Worm (Caenorhabditis elegans) whole organism, L1 larva: ENCODE data around the gene col-133.

Experiments used
- C16A3.4 ChIP-seq: fragments of 150-350 bp; optimal IDR thresholded peaks from 2 replicates; lab custom pipeline; 2014; ENCODE audit warnings: missing biosample characterization, missing genetic modification characterization
- C34B4.2 ChIP-seq: sonication (generic microtip); optimal IDR thresholded peaks from 2 replicates; lab custom pipeline; 2017; ENCODE audit warnings: mild to moderate bottlenecking, missing genetic modification characterization, missing compliant biosample characterization
- F16B12.6 ChIP-seq: fragments of 150-350 bp; optimal IDR thresholded peaks from 2 replicates; lab custom pipeline; 2014; ENCODE audit warnings: missing biosample characterization, missing genetic modification characterization
- aha-1 ChIP-seq: fragments of 150-350 bp; optimal IDR thresholded peaks from 2 replicates; lab custom pipeline; 2014; ENCODE audit warnings: missing biosample characterization, missing genetic modification characterization
- ama-1 ChIP-seq: fragments of 150-350 bp; optimal IDR thresholded peaks from 2 replicates; lab custom pipeline; 2014
- ceh-90 ChIP-seq: sonication (generic microtip); optimal IDR thresholded peaks from 2 replicates; lab custom pipeline; 2016; ENCODE audit warnings: missing genetic modification characterization, missing compliant biosample characterization
- dpl-1 ChIP-seq, 3 experiments: fragments of 150-350 bp in 2 of 3; sonication (generic microtip) in 1 of 3; optimal IDR thresholded peaks; 2 replicates each; lab custom pipeline; 2014 to 2017; ENCODE audit warnings: missing biosample characterization in 3 of 3, missing genetic modification characterization in 3 of 3, missing genetic modification reagents in 3 of 3
- dsc-1 ChIP-seq: sonication (generic microtip); optimal IDR thresholded peaks from 2 replicates; lab custom pipeline; 2016; ENCODE audit warnings: mild to moderate bottlenecking, missing genetic modification characterization, missing compliant biosample characterization
- efl-1 ChIP-seq, 4 experiments: fragments of 150-350 bp; optimal IDR thresholded peaks in 3 of 4; peaks in 1 of 4; 1 replicate in 1 of 4; 2 replicates in 3 of 4; lab custom pipeline; 2014; ENCODE audit warnings: missing biosample characterization in 2 of 4, missing genetic modification characterization in 2 of 4, missing genetic modification reagents in 2 of 4
- elt-2 ChIP-seq: sonication (generic microtip); optimal IDR thresholded peaks from 2 replicates; lab custom pipeline; 2016; ENCODE audit warnings: missing genetic modification characterization, mild to moderate bottlenecking, inconsistent platforms, missing compliant biosample characterization, missing genetic modification reagents
- fkh-10 ChIP-seq: sonication (generic microtip); optimal IDR thresholded peaks from 2 replicates; lab custom pipeline; 2017; ENCODE audit warnings: missing biosample characterization, missing genetic modification reagents, missing genetic modification characterization
- grh-1 ChIP-seq: fragments of 200-800 bp; sonication (Bioruptor generic); IDR thresholded peaks from 2 replicates; pipeline ENCODE4 v1.3.6; 2022; ENCODE audit warnings: missing genetic modification reagents, missing genetic modification characterization, missing compliant biosample characterization
- hlh-4 ChIP-seq: sonication (generic microtip); optimal IDR thresholded peaks from 2 replicates; lab custom pipeline; 2016; ENCODE audit warnings: mild to moderate bottlenecking, missing genetic modification characterization, missing compliant biosample characterization
- hpl-2 ChIP-seq: fragments of 150-350 bp; optimal IDR thresholded peaks from 2 replicates; lab custom pipeline; 2014; ENCODE audit warnings: missing biosample characterization, missing genetic modification reagents, missing genetic modification characterization
- irx-1 ChIP-seq: sonication (generic microtip); optimal IDR thresholded peaks from 2 replicates; lab custom pipeline; 2016; ENCODE audit warnings: missing genetic modification characterization, missing compliant biosample characterization
- lin-13 ChIP-seq: fragments of 150-350 bp; optimal IDR thresholded peaks from 2 replicates; lab custom pipeline; 2014; ENCODE audit warnings: missing biosample characterization, missing genetic modification reagents, missing genetic modification characterization
- lin-14 ChIP-seq: fragments of 200-800 bp; sonication (Bioruptor generic); optimal IDR thresholded peaks from 2 replicates; lab custom pipeline; 2018; ENCODE audit warnings: mild to moderate bottlenecking, missing genetic modification characterization, moderate library complexity, missing compliant biosample characterization
- lin-39 ChIP-seq: fragments of 150-350 bp; optimal IDR thresholded peaks from 2 replicates; lab custom pipeline; 2014; ENCODE audit warnings: missing biosample characterization, missing genetic modification reagents, missing genetic modification characterization
- lir-3 ChIP-seq: sonication (generic microtip); optimal IDR thresholded peaks from 2 replicates; lab custom pipeline; 2016; ENCODE audit warnings: mild to moderate bottlenecking, missing genetic modification characterization, moderate library complexity, missing compliant biosample characterization; ENCODE audit not compliant: poor library complexity
- mab-9 ChIP-seq: fragments of 200-800 bp; sonication (Bioruptor generic); IDR thresholded peaks from 2 replicates; pipeline ENCODE4 v1.3.6; 2022; ENCODE audit warnings: missing genetic modification reagents, missing genetic modification characterization, missing compliant biosample characterization
- nhr-11 ChIP-seq: fragments of 150-350 bp; optimal IDR thresholded peaks from 2 replicates; lab custom pipeline; 2014; ENCODE audit warnings: missing biosample characterization, missing genetic modification characterization
- nhr-19 ChIP-seq: fragments of 200-800 bp; sonication (Bioruptor generic); conservative IDR thresholded peaks from 2 replicates; pipeline ENCODE4 v1.3.6; 2022; ENCODE audit warnings: missing genetic modification characterization, missing compliant biosample characterization
- nhr-20 ChIP-seq: sonication (generic microtip); optimal IDR thresholded peaks from 2 replicates; lab custom pipeline; 2016; ENCODE audit warnings: mild to moderate bottlenecking, missing genetic modification characterization, missing compliant biosample characterization
- nhr-237 ChIP-seq: fragments of 150-350 bp; optimal IDR thresholded peaks from 2 replicates; lab custom pipeline; 2014; ENCODE audit warnings: missing biosample characterization, missing genetic modification characterization
- nhr-28 ChIP-seq: fragments of 150-350 bp; optimal IDR thresholded peaks from 2 replicates; lab custom pipeline; 2014; ENCODE audit warnings: missing biosample characterization, missing genetic modification characterization
- nhr-85 ChIP-seq: sonication (generic microtip); peaks from one replicate; lab custom pipeline; 2016; ENCODE audit warnings: missing genetic modification characterization, inconsistent platforms, missing compliant biosample characterization
- nhr-90 ChIP-seq: sonication (generic microtip); optimal IDR thresholded peaks from 2 replicates; lab custom pipeline; 2016; ENCODE audit warnings: mild to moderate bottlenecking, missing genetic modification characterization, missing compliant biosample characterization; ENCODE audit not compliant: poor library complexity
- pag-3 ChIP-seq: sonication (generic microtip); optimal IDR thresholded peaks from 2 replicates; lab custom pipeline; 2017; ENCODE audit warnings: missing genetic modification characterization, mild to moderate bottlenecking, missing compliant biosample characterization, antibody characterized with exemption, borderline replicate concordance; ENCODE audit not compliant: insufficient read depth
- pax-3 ChIP-seq: fragments of 200-800 bp; sonication (Bioruptor generic); optimal IDR thresholded peaks from 2 replicates; lab custom pipeline; 2018; ENCODE audit warnings: mild to moderate bottlenecking, missing genetic modification characterization, moderate library complexity, missing compliant biosample characterization
- snpc-4 ChIP-seq: fragments of 150-350 bp; optimal IDR thresholded peaks from 2 replicates; lab custom pipeline; 2014; ENCODE audit warnings: missing biosample characterization, missing genetic modification characterization
- sox-4 ChIP-seq: sonication (generic microtip); optimal IDR thresholded peaks from 2 replicates; lab custom pipeline; 2016; ENCODE audit warnings: missing genetic modification characterization, missing compliant biosample characterization
- tbx-2 ChIP-seq: sonication (generic microtip); optimal IDR thresholded peaks from 2 replicates; lab custom pipeline; 2016; ENCODE audit warnings: missing genetic modification characterization, missing compliant biosample characterization
- tlp-1 ChIP-seq: fragments of 150-350 bp; optimal IDR thresholded peaks from 2 replicates; lab custom pipeline; 2014; ENCODE audit warnings: missing biosample characterization, missing genetic modification characterization
- unc-130 ChIP-seq: fragments of 150-350 bp; optimal IDR thresholded peaks from 2 replicates; lab custom pipeline; 2017; ENCODE audit warnings: missing biosample characterization, missing genetic modification characterization, inconsistent platforms
- xbp-1 ChIP-seq: sonication (generic microtip); optimal IDR thresholded peaks from 2 replicates; lab custom pipeline; 2016; ENCODE audit warnings: missing genetic modification characterization, missing compliant biosample characterization
- zag-1 ChIP-seq: fragments of 150-350 bp; optimal IDR thresholded peaks from 2 replicates; lab custom pipeline; 2014; ENCODE audit warnings: missing biosample characterization, missing genetic modification characterization
- ztf-11 ChIP-seq, 2 experiments: sonication (generic microtip); optimal IDR thresholded peaks; 2 replicates each; lab custom pipeline; 2016 to 2017; ENCODE audit warnings: missing genetic modification characterization in 2 of 2, missing biosample characterization in 1 of 2, missing compliant biosample characterization in 1 of 2

The col-133 gene

DNA sequence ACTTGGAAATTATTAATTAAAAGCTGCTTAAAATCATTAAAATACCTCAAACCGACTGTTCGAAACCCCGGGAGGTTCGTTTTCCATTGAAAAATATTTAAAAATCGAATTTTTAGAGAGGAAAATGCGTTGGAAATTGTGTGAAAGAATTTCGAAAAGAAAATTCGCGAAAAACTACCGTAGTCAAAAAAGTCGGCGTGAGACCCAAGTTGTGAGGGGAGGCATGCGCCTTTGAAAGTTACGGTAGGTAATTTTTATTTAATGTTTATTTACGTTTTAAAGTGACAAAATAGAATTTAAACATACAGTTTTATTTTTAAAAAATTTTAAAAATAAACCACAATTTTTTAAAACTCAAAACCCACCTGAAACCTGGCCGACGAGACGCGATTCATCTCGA lies 16.4 kb upstream of the col-133 start:
- no peak for TF ChIP-seq grh-1 (GFP tag; lab: Robert Waterston, UW)
- TF ChIP-seq tlp-1 (tag; lab: Kevin White, UChicago): no peak
- TF ChIP-seq nhr-11 (tag; lab: Kevin White, UChicago): no peak

DNA sequence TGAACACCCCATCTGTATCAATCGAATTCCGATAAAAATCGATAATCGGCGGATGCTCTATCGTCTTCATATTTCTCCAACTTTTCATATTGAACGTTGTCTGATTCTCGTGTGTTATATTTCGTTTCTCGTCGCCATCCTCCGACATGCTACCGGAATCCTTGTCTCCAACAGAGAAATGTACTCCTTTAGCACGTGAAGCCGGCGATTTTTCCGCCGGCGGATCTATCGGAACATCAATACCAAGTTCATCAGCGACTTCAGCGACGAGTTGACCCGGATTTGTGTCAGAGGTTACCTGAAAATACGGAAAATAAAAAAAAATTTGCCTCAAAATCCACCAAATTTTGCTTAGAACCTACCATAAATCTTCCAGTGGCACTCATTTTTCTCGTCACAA lies 15.9 kb upstream of the col-133 start:
- TF ChIP-seq nhr-237 (no peak), irx-1 (tag; lab: Kevin White, UChicago) (no peak), pag-3 (no peak), hpl-2 (no peak), aha-1 (no peak), unc-130 (no peak), dsc-1 (tag; lab: Kevin White, UChicago) (no peak), tlp-1 (tag; lab: Kevin White, UChicago) (no peak), xbp-1 (tag; lab: Kevin White, UChicago) (no peak), lin-14 (GFP tag; lab: Kevin White, UChicago) (no peak), ztf-11 (tag; optimal IDR thresholded peaks at IDR 0.05; lab: Kevin White, UChicago) (no peak), sox-4 (tag; lab: Kevin White, UChicago) (no peak), nhr-20 (tag; lab: Kevin White, UChicago) (no peak), nhr-85 (no peak), elt-2 (no peak), zag-1 (tag; lab: Kevin White, UChicago) (no peak), nhr-90 (tag; lab: Kevin White, UChicago) (no peak), dpl-1 (GFP tag; optimal IDR thresholded peaks at IDR 0.05; lab: Kevin White, UChicago) (no peak), lir-3 (no peak)

DNA sequence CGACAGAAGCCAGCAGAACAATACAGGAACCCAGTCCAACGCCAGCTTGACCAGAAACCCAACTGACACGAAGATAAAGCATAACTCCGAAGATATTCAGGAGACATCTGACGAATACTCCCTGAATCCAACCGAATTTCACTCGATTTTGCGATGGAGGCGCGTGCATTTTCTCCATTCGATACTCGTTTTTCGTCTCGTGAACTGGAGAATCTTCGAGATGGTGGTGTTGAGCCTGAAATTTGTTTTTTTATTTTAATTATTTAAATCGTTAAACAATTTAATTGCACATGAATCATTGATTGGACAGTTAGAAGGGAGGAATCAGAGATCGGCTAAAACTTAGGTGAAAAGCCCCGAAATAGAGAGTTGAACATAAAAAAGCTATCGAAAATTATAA lies 15.2 kb upstream of the col-133 start:
- no peak for TF ChIP-seq pax-3 (tag; lab: Kevin White, UChicago)
- no peak for TF ChIP-seq lin-39 (tag; lab: Kevin White, UChicago)
- TF ChIP-seq sox-4 (tag; lab: Kevin White, UChicago): no peak
- no peak for TF ChIP-seq nhr-19 (GFP tag; lab: Robert Waterston, UW)
- no peak for TF ChIP-seq unc-130
- TF ChIP-seq zag-1 (tag; lab: Kevin White, UChicago): no peak
- TF ChIP-seq ceh-90: no peak
- no peak for TF ChIP-seq tbx-2 (tag; lab: Kevin White, UChicago)
- no peak for TF ChIP-seq C34B4.2 (tag; lab: Kevin White, UChicago)
- TF ChIP-seq nhr-28 (tag; lab: Kevin White, UChicago): no peak
- TF ChIP-seq snpc-4 (tag; lab: Kevin White, UChicago): no peak
- no peak for TF ChIP-seq lin-13 (GFP tag; lab: Kevin White, UChicago)
- no peak for TF ChIP-seq F16B12.6 (tag; lab: Kevin White, UChicago)
- TF ChIP-seq hlh-4 (tag; lab: Kevin White, UChicago): no peak
- TF ChIP-seq mab-9 (GFP tag; lab: Robert Waterston, UW): no peak
- no peak for TF ChIP-seq fkh-10 (GFP tag; lab: Kevin White, UChicago)
- TF ChIP-seq C16A3.4 (tag; lab: Kevin White, UChicago): no peak
- no peak for TF ChIP-seq ama-1
- TF ChIP-seq, all 84 proteins: peak for 0

DNA sequence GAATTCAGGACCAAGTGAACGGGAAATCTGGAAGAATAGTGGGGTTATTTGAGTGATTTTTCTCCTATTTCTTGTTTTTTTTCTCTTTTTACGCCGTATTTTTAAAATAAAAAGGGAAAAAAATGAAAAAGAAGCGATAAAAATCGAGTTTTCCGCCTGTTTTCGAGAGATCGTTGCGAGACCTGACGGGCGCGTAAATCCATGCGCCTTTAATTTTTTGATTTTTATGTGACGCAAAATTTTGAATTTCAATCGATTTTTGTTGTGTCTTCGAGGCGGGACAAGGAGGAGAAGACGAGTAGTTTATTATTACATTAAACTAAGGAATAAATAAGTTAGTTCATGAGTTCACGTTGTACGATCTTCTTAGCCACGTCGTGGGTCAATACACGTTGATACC lies 14.5 kb upstream of the col-133 start:
- no peak for TF ChIP-seq pax-3 (tag; lab: Kevin White, UChicago)
- TF ChIP-seq dpl-1 (GFP tag; optimal IDR thresholded peaks at IDR 0.05; lab: Kevin White, UChicago): peak in 1 of 3 experiments; percentile 33
- no peak for TF ChIP-seq mab-9 (GFP tag; lab: Robert Waterston, UW)
- peak; percentile 10 to 69 for TF ChIP-seq efl-1 (optimal IDR thresholded peaks at IDR 0.05; lab: Kevin White, UChicago)
- peak in 1 of 2 experiments; percentile 55 for TF ChIP-seq efl-1 (GFP tag; optimal IDR thresholded peaks at IDR 0.05 in 1 of 2; lab: Kevin White, UChicago)
- TF ChIP-seq unc-130: no peak
- TF ChIP-seq xbp-1 (tag; lab: Kevin White, UChicago): no peak
